Worm (Caenorhabditis elegans): ENCODE data around the gene exh-1.
A peak's percentile ranks its signal among the peaks of the same experiment; 100 is the strongest.

The exh-1 gene

ce11 chrV:3166260-3166659 lies 9.4 kb downstream of the exh-1 start, which contains the start of gene C36C5.4:
TSS of gene C36C5.4 (plus strand) at chrV:3166560.
- TF ChIP-seq sup-37 (GFP tag; optimal IDR thresholded peaks at IDR 0.05) (no peak), nhr-237 (tag; optimal IDR thresholded peaks at IDR 0.05) (no peak), nhr-11 (tag; optimal IDR thresholded peaks at IDR 0.05) (no peak), irx-1 (tag; optimal IDR thresholded peaks at IDR 0.05) (no peak), nhr-47 (tag; optimal IDR thresholded peaks at IDR 0.05) (no peak), nhr-12 (tag; optimal IDR thresholded peaks at IDR 0.05) (no peak), pax-3 (tag; optimal IDR thresholded peaks at IDR 0.05) (no peak), C34B4.2 (tag; optimal IDR thresholded peaks at IDR 0.05) (no peak)

DNA sequence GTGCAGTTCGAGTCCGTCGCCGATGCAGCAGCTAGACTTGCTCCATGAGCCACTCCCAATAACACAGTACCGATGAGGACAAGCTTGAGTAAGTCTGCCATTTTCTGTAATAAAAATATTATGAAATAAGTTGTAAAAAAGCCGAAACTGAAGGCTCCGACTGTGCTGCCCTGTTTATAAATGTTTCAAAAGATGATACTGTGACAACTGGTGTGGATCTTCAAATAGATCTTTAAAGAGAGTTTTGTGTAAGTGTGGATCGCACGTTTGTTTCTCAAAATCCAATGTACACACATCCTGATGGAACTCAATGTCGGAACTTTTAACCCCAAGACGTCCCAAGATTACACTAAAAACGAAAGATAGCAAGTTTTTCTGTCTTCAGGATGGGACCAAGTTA lies 11.8 kb downstream of the exh-1 start, which contains the start of gene C36C5.15:
TSS of gene C36C5.15 (minus strand) at position 101 of the 400 bp plus-strand sequence.
- TF ChIP-seq hpl-2 (GFP tag; optimal IDR thresholded peaks at IDR 0.05) (no peak), mdl-1 (tag; optimal IDR thresholded peaks at IDR 0.05) (no peak), alr-1 (tag; optimal IDR thresholded peaks at IDR 0.05; ENCODE audit: borderline replicate concordance) (no peak), fkh-4 (tag; optimal IDR thresholded peaks at IDR 0.05; ENCODE audit: borderline replicate concordance) (no peak), unc-130 (tag; optimal IDR thresholded peaks at IDR 0.05) (no peak), xbp-1 (tag; optimal IDR thresholded peaks at IDR 0.05) (no peak), lin-14 (GFP tag; optimal IDR thresholded peaks at IDR 0.05) (no peak), unc-62 (GFP tag; optimal IDR thresholded peaks at IDR 0.05) (no peak)

ce11 chrV:3169838-3170237 lies 13.0 kb downstream of the exh-1 start, which contains the start of gene srbc-6:
TSS of gene srbc-6 (plus strand) at chrV:3170138.
- TF ChIP-seq lir-3 (tag; optimal IDR thresholded peaks at IDR 0.05; ENCODE audit: poor library complexity) = no peak
- no peak for TF ChIP-seq nhr-28 (tag; optimal IDR thresholded peaks at IDR 0.05)
- TF ChIP-seq mef-2 (tag; optimal IDR thresholded peaks at IDR 0.05) = no peak
- no peak for TF ChIP-seq fos-1 (tag; optimal IDR thresholded peaks at IDR 0.05)
- TF ChIP-seq sox-4 (tag; optimal IDR thresholded peaks at IDR 0.05) = no peak
- TF ChIP-seq nhr-84 (tag; optimal IDR thresholded peaks at IDR 0.05) = no peak
- TF ChIP-seq ces-1 (GFP tag; optimal IDR thresholded peaks at IDR 0.05) = no peak
- TF ChIP-seq lin-15B (tag; optimal IDR thresholded peaks at IDR 0.05) = no peak
- TF ChIP-seq hpl-2 (GFP tag; optimal IDR thresholded peaks at IDR 0.05) = no peak
- TF ChIP-seq tbx-2 (tag; optimal IDR thresholded peaks at IDR 0.05) = no peak
- no peak for TF ChIP-seq fkh-10 (GFP tag; optimal IDR thresholded peaks at IDR 0.05)
- TF ChIP-seq nhr-76 (tag; optimal IDR thresholded peaks at IDR 0.05) = no peak
- TF ChIP-seq tlp-1 (tag; optimal IDR thresholded peaks at IDR 0.05) = no peak
- TF ChIP-seq nhr-12 (tag; optimal IDR thresholded peaks at IDR 0.05) = no peak

DNA sequence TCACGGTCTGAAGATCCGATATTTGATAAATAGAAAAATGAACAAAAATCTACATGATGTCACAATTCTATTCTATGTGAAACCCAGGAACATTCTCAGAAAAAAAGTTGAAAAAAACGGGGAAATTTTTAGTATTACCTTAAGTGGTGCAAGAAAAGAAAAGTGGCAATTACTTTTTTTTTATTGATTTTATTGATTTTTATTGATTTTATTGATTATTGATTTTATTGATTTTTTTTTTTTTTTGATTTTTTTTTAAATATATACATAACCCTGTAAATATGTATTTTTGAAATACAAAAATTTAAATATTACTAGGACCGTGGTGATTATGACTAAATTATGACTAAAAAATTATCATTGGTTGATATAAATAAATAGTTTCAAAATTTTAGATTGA lies 14.7 kb downstream of the exh-1 start:
- no peak for TF ChIP-seq C04F5.9 (tag; optimal IDR thresholded peaks at IDR 0.05)
- TF ChIP-seq lir-3 (tag; optimal IDR thresholded peaks at IDR 0.05; ENCODE audit: poor library complexity) = no peak
- no peak for TF ChIP-seq ceh-82 (tag; optimal IDR thresholded peaks at IDR 0.05)

ce11 chrV:3176161-3176560 lies 19.3 kb downstream of the exh-1 start, which contains the start of gene srab-8:
TSS of gene srab-8 (plus strand) at chrV:3176461.
- TF ChIP-seq hlh-4 (tag; optimal IDR thresholded peaks at IDR 0.05) (peak; percentile 90), F16B12.6 (tag; optimal IDR thresholded peaks at IDR 0.05) (no peak), fos-1 (tag; optimal IDR thresholded peaks at IDR 0.05) (no peak), skn-1 (tag; optimal IDR thresholded peaks at IDR 0.05) (no peak), nhr-20 (tag; optimal IDR thresholded peaks at IDR 0.05) (no peak)

- no peak for TF ChIP-seq isw-1 (GFP tag; IDR thresholded peaks at IDR 0.05)
- TF ChIP-seq skn-1 (tag; optimal IDR thresholded peaks at IDR 0.05) = no peak
Observed at ce11 chrV:3185855-3186254, 29.0 kb downstream of the exh-1 start.
